Fruit fly (Drosophila melanogaster) Kc167 (cell line): Measurements from ENCODE around the gene CG12502.
"Not testable (repeated sequence)": the region's sequence is repeated elsewhere in the genome, so short reads cannot be mapped to it uniquely, and the experiment has no call there.

Source experiments
- Myc ChIP-seq: fragments of >200 bp; optimal IDR thresholded peaks from 2 replicates; lab custom pipeline; 2017; ENCODE audit warnings: missing external identifiers
- Sin3A ChIP-seq: fragments of >200 bp; optimal IDR thresholded peaks from 2 replicates; lab custom pipeline; 2018; ENCODE audit warnings: missing external identifiers
- h ChIP-seq: fragments of >200 bp; optimal IDR thresholded peaks from 3 replicates; lab custom pipeline; 2018; ENCODE audit warnings: missing external identifiers
- insv ChIP-seq: fragments of >200 bp; optimal IDR thresholded peaks from 3 replicates; lab custom pipeline; 2018; ENCODE audit warnings: missing external identifiers
- psq ChIP-seq: fragments of >200 bp; optimal IDR thresholded peaks from 2 replicates; lab custom pipeline; 2017; ENCODE audit warnings: missing external identifiers
- ttk ChIP-seq: sonication (Bioruptor generic); optimal IDR thresholded peaks from 2 replicates; lab custom pipeline; 2017; ENCODE audit warnings: missing external identifiers

Gene CG12502

dm6 chr3L:865096-865495 is at the start of gene CG12502:
Gene CG12502 (plus strand): TSS chr3L:865396.
- not testable (repeated sequence) for TF ChIP-seq ttk, Sin3A, insv (lab: Kevin White, UChicago)

dm6 chr3L:817708-818107 is 47.5 kb upstream of the CG12502 start:
- no peak for TF ChIP-seq h (lab: Kevin White, UChicago)
- no peak for TF ChIP-seq insv (lab: Kevin White, UChicago)
- TF ChIP-seq Sin3A (lab: Kevin White, UChicago), result no peak
- TF ChIP-seq Myc (lab: Kevin White, UChicago), result no peak
- no peak for TF ChIP-seq ttk (lab: Kevin White, UChicago)
- TF ChIP-seq psq (lab: Kevin White, UChicago), result no peak

- TF ChIP-seq ttk (lab: Kevin White, UChicago), result no peak
- no peak for TF ChIP-seq h (lab: Kevin White, UChicago)
- no peak for TF ChIP-seq psq (lab: Kevin White, UChicago)
- TF ChIP-seq Myc (lab: Kevin White, UChicago), result no peak
- TF ChIP-seq Sin3A (lab: Kevin White, UChicago), result no peak
- TF ChIP-seq insv (lab: Kevin White, UChicago), result no peak
Measured at dm6 chr3L:818438-819138, 46.6 kb upstream of the CG12502 start.

- TF ChIP-seq Myc (lab: Kevin White, UChicago), result no peak
- TF ChIP-seq Sin3A (lab: Kevin White, UChicago), result no peak
- TF ChIP-seq h (lab: Kevin White, UChicago), result no peak
- TF ChIP-seq ttk (lab: Kevin White, UChicago), result no peak
- no peak for TF ChIP-seq insv (lab: Kevin White, UChicago)
- no peak for TF ChIP-seq psq (lab: Kevin White, UChicago)
Measured at dm6 chr3L:819297-819886, 45.8 kb upstream of the CG12502 start.

dm6 chr3L:820332-820731 is 44.9 kb upstream of the CG12502 start:
- TF ChIP-seq ttk (lab: Kevin White, UChicago) (no peak), Sin3A (lab: Kevin White, UChicago) (no peak)

- TF ChIP-seq ttk (lab: Kevin White, UChicago) (no peak), Sin3A (lab: Kevin White, UChicago) (no peak), insv (lab: Kevin White, UChicago) (no peak), Myc (lab: Kevin White, UChicago) (no peak), h (lab: Kevin White, UChicago) (no peak), psq (lab: Kevin White, UChicago) (no peak)
Measured at dm6 chr3L:820975-821598, 44.1 kb upstream of the CG12502 start.

dm6 chr3L:821951-822350 is 43.2 kb upstream of the CG12502 start:
- no peak for TF ChIP-seq h (lab: Kevin White, UChicago)

dm6 chr3L:822619-823018 is 42.6 kb upstream of the CG12502 start:
- no peak for TF ChIP-seq insv (lab: Kevin White, UChicago)
- no peak for TF ChIP-seq Myc (lab: Kevin White, UChicago)
- no peak for TF ChIP-seq Sin3A (lab: Kevin White, UChicago)
- TF ChIP-seq ttk (lab: Kevin White, UChicago), result no peak
- TF ChIP-seq h (lab: Kevin White, UChicago), result no peak
- no peak for TF ChIP-seq psq (lab: Kevin White, UChicago)

dm6 chr3L:823597-823996 is 41.6 kb upstream of the CG12502 start:
- TF ChIP-seq ttk (lab: Kevin White, UChicago), result no peak
- no peak for TF ChIP-seq Myc (lab: Kevin White, UChicago)

dm6 chr3L:824444-824843 is 40.8 kb upstream of the CG12502 start:
- TF ChIP-seq Sin3A (lab: Kevin White, UChicago), result no peak
- no peak for TF ChIP-seq Myc (lab: Kevin White, UChicago)
- TF ChIP-seq h (lab: Kevin White, UChicago), result no peak
- no peak for TF ChIP-seq insv (lab: Kevin White, UChicago)
- no peak for TF ChIP-seq ttk (lab: Kevin White, UChicago)
- TF ChIP-seq psq (lab: Kevin White, UChicago), result no peak

dm6 chr3L:832897-833857 is 32.0 kb upstream of the CG12502 start, which contains the start of gene Sf3b3:
Gene Sf3b3 (minus strand): TSS chr3L:833385.
- no peak for TF ChIP-seq insv (lab: Kevin White, UChicago)
- no peak for TF ChIP-seq Myc (lab: Kevin White, UChicago)
- no peak for TF ChIP-seq h (lab: Kevin White, UChicago)
- TF ChIP-seq psq (lab: Kevin White, UChicago), result no peak
- TF ChIP-seq ttk (lab: Kevin White, UChicago), result no peak
